Worm (Caenorhabditis elegans) whole organism, L1 larva: ENCODE results near the gene C54F6.12.

Source experiments
- C34B4.2 ChIP-seq: sonication (generic microtip); optimal IDR thresholded peaks from 2 replicates; lab custom pipeline; 2017; ENCODE audit warnings: mild to moderate bottlenecking, missing genetic modification characterization, missing compliant biosample characterization
- aha-1 ChIP-seq: fragments of 150-350 bp; optimal IDR thresholded peaks from 2 replicates; lab custom pipeline; 2014; ENCODE audit warnings: missing biosample characterization, missing genetic modification characterization
- ceh-82 ChIP-seq, 3 experiments: fragments of 150-350 bp in 1 of 3; sonication (generic microtip) in 2 of 3; optimal IDR thresholded peaks; 2 replicates each; lab custom pipeline; 2014 to 2017; ENCODE audit warnings: missing biosample characterization in 3 of 3, missing genetic modification characterization in 3 of 3
- ceh-90 ChIP-seq: sonication (generic microtip); optimal IDR thresholded peaks from 2 replicates; lab custom pipeline; 2016; ENCODE audit warnings: missing genetic modification characterization, missing compliant biosample characterization
- grh-1 ChIP-seq: fragments of 200-800 bp; sonication (Bioruptor generic); IDR thresholded peaks from 2 replicates; pipeline ENCODE4 v1.3.6; 2022; ENCODE audit warnings: missing genetic modification reagents, missing genetic modification characterization, missing compliant biosample characterization
- isw-1 ChIP-seq: fragments of 200-800 bp; sonication (Bioruptor generic); IDR thresholded peaks from 2 replicates; pipeline ENCODE4 v1.3.6; 2022; ENCODE audit warnings: missing genetic modification characterization, missing compliant biosample characterization
- mef-2 ChIP-seq: fragments of 150-350 bp; optimal IDR thresholded peaks from 2 replicates; lab custom pipeline; 2014; ENCODE audit warnings: missing biosample characterization, missing genetic modification characterization
- nhr-11 ChIP-seq: fragments of 150-350 bp; optimal IDR thresholded peaks from 2 replicates; lab custom pipeline; 2014; ENCODE audit warnings: missing biosample characterization, missing genetic modification characterization
- nhr-237 ChIP-seq: fragments of 150-350 bp; optimal IDR thresholded peaks from 2 replicates; lab custom pipeline; 2014; ENCODE audit warnings: missing biosample characterization, missing genetic modification characterization
- unc-86 ChIP-seq: sonication (generic microtip); optimal IDR thresholded peaks from 2 replicates; lab custom pipeline; 2016; ENCODE audit warnings: missing genetic modification characterization, missing compliant biosample characterization
- ztf-11 ChIP-seq, 2 experiments: sonication (generic microtip); optimal IDR thresholded peaks; 2 replicates each; lab custom pipeline; 2016 to 2017; ENCODE audit warnings: missing genetic modification characterization in 2 of 2, missing biosample characterization in 1 of 2, missing compliant biosample characterization in 1 of 2
- ztf-4 ChIP-seq: fragments of 150-350 bp; optimal IDR thresholded peaks from 2 replicates; lab custom pipeline; 2014; ENCODE audit warnings: missing biosample characterization, missing genetic modification characterization

C54F6.12 gene

DNA sequence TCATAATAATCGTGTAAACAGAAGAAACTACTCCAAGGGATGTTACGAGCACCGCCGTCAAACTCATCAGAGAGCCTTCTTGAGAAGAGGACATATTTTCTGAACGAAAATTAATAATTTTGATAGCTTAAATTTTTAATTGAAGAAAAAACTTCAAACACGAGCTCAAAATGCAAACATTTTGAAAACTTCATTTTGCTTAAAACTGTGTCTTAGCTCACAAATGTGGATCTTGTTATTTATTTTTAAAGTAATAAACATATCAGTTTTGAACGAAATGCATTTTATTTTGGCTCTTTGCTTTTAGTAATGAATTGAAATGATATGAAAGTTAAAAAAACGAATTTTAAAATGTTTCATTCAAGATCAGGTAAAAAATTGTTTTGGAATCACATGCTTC lies 50.4 kb downstream of the C54F6.12 start, which contains the start of gene srbc-7:
Gene srbc-7, minus strand, starts transcription at position 101 of the 400 bp plus-strand sequence.
- no peak for TF ChIP-seq ceh-90
- TF ChIP-seq grh-1 (GFP tag; lab: Robert Waterston, UW), result no peak
- no peak for TF ChIP-seq mef-2 (tag; lab: Kevin White, UChicago)
- TF ChIP-seq unc-86 (tag; lab: Kevin White, UChicago), result no peak
- no peak for TF ChIP-seq isw-1 (GFP tag; lab: Robert Waterston, UW)
- TF ChIP-seq nhr-11, result no peak
- no peak for TF ChIP-seq nhr-237 (tag; lab: Kevin White, UChicago)
- no peak for TF ChIP-seq aha-1 (tag; lab: Kevin White, UChicago)
- no peak for TF ChIP-seq C34B4.2 (tag; lab: Kevin White, UChicago)
- no peak for TF ChIP-seq ceh-82 (tag; optimal IDR thresholded peaks at IDR 0.05; lab: Kevin White, UChicago)
- no peak for TF ChIP-seq ztf-11 (tag; optimal IDR thresholded peaks at IDR 0.05; lab: Kevin White, UChicago)
- TF ChIP-seq ztf-4 (tag; lab: Kevin White, UChicago), result no peak
